Fruit fly (Drosophila melanogaster): ENCODE data around the gene atms.
A peak's percentile ranks its signal among the peaks of the same experiment; 100 is the strongest.

atms gene

DNA sequence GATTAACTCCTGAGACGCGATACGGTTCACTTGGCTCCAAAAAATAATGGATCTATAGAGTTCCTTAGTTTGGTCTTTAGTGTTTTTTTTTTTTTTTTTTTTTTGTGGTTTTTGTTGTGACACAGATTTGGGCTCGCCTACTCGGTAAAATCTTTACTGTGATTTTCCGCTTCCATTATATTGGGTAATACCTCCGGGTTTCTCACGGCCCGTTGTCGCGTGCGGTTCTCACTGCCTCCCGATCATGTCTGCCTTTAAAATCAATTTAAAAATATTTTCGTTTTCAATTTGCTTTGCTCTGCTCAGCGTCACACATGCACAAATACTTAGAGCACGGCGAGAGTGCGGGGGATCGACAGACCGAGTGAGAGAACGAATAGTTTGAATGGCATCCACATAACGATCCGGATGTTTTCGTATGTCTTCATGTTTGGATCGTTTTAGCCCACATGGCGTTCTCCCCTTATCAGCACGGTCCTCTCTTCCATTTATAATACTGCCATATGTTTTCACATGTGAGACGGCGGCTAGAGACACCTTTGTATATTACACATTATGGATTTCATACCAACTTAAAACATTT lies 3.6 kb upstream of the atms start (continued):
- TF ChIP-seq Ravus (GFP tag; IDR thresholded peaks at IDR 0.05) (no peak), CG13296 (GFP tag; optimal IDR thresholded peaks at IDR 0.05) (peak; percentile 45), sd (tag; optimal IDR thresholded peaks at IDR 0.05) (peak; percentile 85), salm (tag; optimal IDR thresholded peaks at IDR 0.05) (no peak), dpn (GFP tag; optimal IDR thresholded peaks at IDR 0.05) (no peak), BtbVII (GFP tag; optimal IDR thresholded peaks at IDR 0.05) (no peak), trh (GFP tag; optimal IDR thresholded peaks at IDR 0.05) (no peak), disco-r (GFP tag; optimal IDR thresholded peaks at IDR 0.05) (no peak), Stat92E (GFP tag; optimal IDR thresholded peaks at IDR 0.05) (no peak), ac (GFP tag; optimal IDR thresholded peaks at IDR 0.05) (no peak), lov (optimal IDR thresholded peaks at IDR 0.05) (no peak), lov (GFP tag; IDR thresholded peaks at IDR 0.05) (no peak), CG3163 (GFP tag; optimal IDR thresholded peaks at IDR 0.05) (peak; percentile 6), CG8290 (GFP tag; optimal IDR thresholded peaks at IDR 0.05) (no peak), CG8290 (tag; optimal IDR thresholded peaks at IDR 0.05) (peak in 1 of 2 experiments; percentile 25), Adf1 (GFP tag; IDR thresholded peaks at IDR 0.05) (peak; percentile 42; the same call in 1 of the 2 replicates), CG10543 (GFP tag; optimal IDR thresholded peaks at IDR 0.05) (peak; percentile 49), Dek (tag; optimal IDR thresholded peaks at IDR 0.05) (no peak), rib (GFP tag; IDR thresholded peaks at IDR 0.05) (no peak), E2f2 (GFP tag; IDR thresholded peaks at IDR 0.05) (no peak), dm (GFP tag; optimal IDR thresholded peaks at IDR 0.05) (peak; percentile 10), CG12299 (tag; optimal IDR thresholded peaks at IDR 0.05) (peak; percentile 5), CG2678 (tag; optimal IDR thresholded peaks at IDR 0.05) (peak; percentile 23), cad (GFP tag; optimal IDR thresholded peaks at IDR 0.05) (no peak), sim (GFP tag; IDR thresholded peaks at IDR 0.05) (no peak), CG7963 (GFP tag; IDR thresholded peaks at IDR 0.05; ENCODE audit: partially characterized antibody) (no peak), nom (GFP tag; optimal IDR thresholded peaks at IDR 0.05) (no peak), CG17385 (GFP tag; optimal IDR thresholded peaks at IDR 0.05) (peak; percentile 14), Jarid2 (GFP tag; optimal IDR thresholded peaks at IDR 0.05) (peak; percentile 50), CG7786 (GFP tag; optimal IDR thresholded peaks at IDR 0.05) (no peak), Mrtf (GFP tag; IDR thresholded peaks at IDR 0.05) (no peak), Xrp1 (GFP tag; IDR thresholded peaks at IDR 0.05) (no peak), CG10321 (GFP tag; IDR thresholded peaks at IDR 0.05) (no peak), cg (GFP tag; optimal IDR thresholded peaks at IDR 0.05) (peak; percentile 59), BEAF-32 (GFP tag; optimal IDR thresholded peaks at IDR 0.05) (no peak), ash1 (GFP tag; optimal IDR thresholded peaks at IDR 0.05) (no peak), stc (GFP tag; IDR thresholded peaks at IDR 0.05) (no peak), pzg (GFP tag; optimal IDR thresholded peaks at IDR 0.05) (no peak), Six4 (GFP tag; optimal IDR thresholded peaks at IDR 0.05) (no peak), dan (GFP tag; IDR thresholded peaks at IDR 0.05) (no peak), CG6765 (GFP tag; optimal IDR thresholded peaks at IDR 0.05) (no peak), CG4282 (GFP tag; optimal IDR thresholded peaks at IDR 0.05) (no peak), Ada2b (GFP tag; IDR thresholded peaks at IDR 0.05) (no peak), gfzf (GFP tag; optimal IDR thresholded peaks at IDR 0.05) (no peak), bcd (GFP tag; optimal IDR thresholded peaks at IDR 0.05) (no peak), prd (optimal IDR thresholded peaks at IDR 0.05) (no peak), prd (GFP tag; IDR thresholded peaks at IDR 0.05) (no peak), Med (GFP tag) (peak; percentile 77), HmgD (GFP tag; optimal IDR thresholded peaks at IDR 0.05) (no peak), MESR4 (GFP tag; optimal IDR thresholded peaks at IDR 0.05) (no peak), HLH3B (GFP tag; IDR thresholded peaks at IDR 0.05) (no peak), CG12769 (tag; optimal IDR thresholded peaks at IDR 0.05) (peak; percentile 54)
